Fruit fly (Drosophila melanogaster): ENCODE results near the gene CG15172.

CG15172 gene

dm6 chr2L:19014881-19015366 lies 7.3 kb upstream of the CG15172 start (continued):
- TF ChIP-seq HLH54F (GFP tag; optimal IDR thresholded peaks at IDR 0.05) (no peak), sd (tag; optimal IDR thresholded peaks at IDR 0.05) (peak; percentile 72), dysf (GFP tag; IDR thresholded peaks at IDR 0.05) (no peak), CG15479 (GFP tag; optimal IDR thresholded peaks at IDR 0.05) (no peak), CG8281 (tag; optimal IDR thresholded peaks at IDR 0.05) (no peak), Neu2 (GFP tag; optimal IDR thresholded peaks at IDR 0.05; ENCODE audit: borderline replicate concordance) (no peak), CG16815 (GFP tag; optimal IDR thresholded peaks at IDR 0.05) (no peak), CG10565 (GFP tag; optimal IDR thresholded peaks at IDR 0.05) (no peak), Sry-β (GFP tag; optimal IDR thresholded peaks at IDR 0.05) (no peak), CG3281 (GFP tag; optimal IDR thresholded peaks at IDR 0.05) (no peak), CG11723 (GFP tag; optimal IDR thresholded peaks at IDR 0.05) (no peak), CG17829 (tag; optimal IDR thresholded peaks at IDR 0.05) (no peak), ara (GFP tag; IDR thresholded peaks at IDR 0.05) (no peak; the same call in 1 of the 2 replicates), mirr (GFP tag; optimal IDR thresholded peaks at IDR 0.05) (peak; percentile 46), esg (GFP tag; conservative IDR thresholded peaks at IDR 0.05) (0 out of 2 replicates have a peak, but pooled peaks have one; percentile 2), unc-4 (GFP tag; IDR thresholded peaks at IDR 0.05; ENCODE audit: partially characterized antibody) (no peak), Max (GFP tag; optimal IDR thresholded peaks at IDR 0.05) (no peak), Dip2 (GFP tag; IDR thresholded peaks at IDR 0.05) (no peak), ac (GFP tag; optimal IDR thresholded peaks at IDR 0.05) (no peak), dmrt11E (tag; optimal IDR thresholded peaks at IDR 0.05) (no peak), Adf1 (GFP tag; IDR thresholded peaks at IDR 0.05) (no peak; the same call in 1 of the 2 replicates), Sry-δ (GFP tag; optimal IDR thresholded peaks at IDR 0.05) (no peak), Deaf1 (tag; optimal IDR thresholded peaks at IDR 0.05) (peak; percentile 68), CG2889 (GFP tag; IDR thresholded peaks at IDR 0.05) (0 out of 3 replicates have a peak, but pooled peaks have one; percentile 10), hb (GFP tag; IDR thresholded peaks at IDR 0.05; ENCODE audit: partially characterized antibody) (no peak), inv (GFP tag; IDR thresholded peaks at IDR 0.05; ENCODE audit: partially characterized antibody) (no peak), grau (tag; optimal IDR thresholded peaks at IDR 0.05) (no peak), Scr (GFP tag; IDR thresholded peaks at IDR 0.05; ENCODE audit: partially characterized antibody) (no peak), CG3407 (GFP tag; optimal IDR thresholded peaks at IDR 0.05) (no peak), Xbp1 (GFP tag; optimal IDR thresholded peaks at IDR 0.05) (no peak), NC2β (GFP tag; optimal IDR thresholded peaks at IDR 0.05) (no peak), en (GFP tag; optimal IDR thresholded peaks at IDR 0.05) (no peak), sc (optimal IDR thresholded peaks at IDR 0.05) (no peak), sc (GFP tag; optimal IDR thresholded peaks at IDR 0.05) (no peak), CG17385 (GFP tag; optimal IDR thresholded peaks at IDR 0.05) (no peak), Aef1 (GFP tag; IDR thresholded peaks at IDR 0.05) (0 out of 3 replicates have a peak, but pooled peaks have one; percentile 2), CG13424 (tag; optimal IDR thresholded peaks at IDR 0.05) (no peak), pum (GFP tag; optimal IDR thresholded peaks at IDR 0.05) (no peak), CG7556 (GFP tag; optimal IDR thresholded peaks at IDR 0.05) (peak; percentile 53), CG18599 (GFP tag; optimal IDR thresholded peaks at IDR 0.05) (peak; percentile 57), cato (GFP tag; optimal IDR thresholded peaks at IDR 0.05; ENCODE audit: borderline replicate concordance) (no peak), crp (GFP tag; optimal IDR thresholded peaks at IDR 0.05) (no peak), CG1792 (GFP tag; optimal IDR thresholded peaks at IDR 0.05) (no peak), Stat92E (GFP tag; optimal IDR thresholded peaks at IDR 0.05) (no peak), CG7839 (tag; optimal IDR thresholded peaks at IDR 0.05) (no peak), Lpt (GFP tag; optimal IDR thresholded peaks at IDR 0.05) (no peak), E2f2 (GFP tag; IDR thresholded peaks at IDR 0.05) (no peak; the same call in 1 of the 2 replicates), bowl (GFP tag; IDR thresholded peaks at IDR 0.05) (no peak), Hand (GFP tag; optimal IDR thresholded peaks at IDR 0.05) (no peak), seq (GFP tag; IDR thresholded peaks at IDR 0.05) (no peak)
